Worm (Caenorhabditis elegans): ENCODE results near the gene pxn-1.

DNA sequence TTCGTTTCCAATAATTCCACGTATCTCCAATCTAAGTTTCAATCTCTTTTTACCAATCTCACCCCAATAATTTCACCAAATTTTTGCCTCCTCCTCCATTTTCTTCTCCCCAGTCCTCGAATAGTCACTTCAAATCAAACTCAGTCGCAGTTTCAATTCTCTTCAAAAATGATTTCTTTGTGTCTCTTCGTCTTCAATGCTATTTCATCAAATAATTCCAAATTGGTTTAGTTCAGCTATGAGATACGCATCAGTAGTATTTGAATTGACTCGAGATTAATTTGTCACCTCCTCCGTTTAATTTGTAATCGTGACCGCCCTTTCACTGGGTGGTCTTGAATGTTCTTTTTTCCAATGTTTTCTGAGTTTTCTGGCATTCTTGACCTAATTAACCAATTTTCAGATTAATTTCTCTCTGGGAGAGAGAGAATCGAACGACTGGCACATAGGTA lies 39.7 kb upstream of the pxn-1 start, which contains the start of gene T23B12.11:
- TF ChIP-seq ceh-13 (GFP tag; optimal IDR thresholded peaks at IDR 0.05): no peak
- no peak for TF ChIP-seq ama-1 (optimal IDR thresholded peaks at IDR 0.05)
- TF ChIP-seq hmg-4 (GFP tag; optimal IDR thresholded peaks at IDR 0.05): no peak
- TF ChIP-seq flt-1 (GFP tag; IDR thresholded peaks at IDR 0.05): no peak
- TF ChIP-seq tra-4 (tag; optimal IDR thresholded peaks at IDR 0.05): no peak
- no peak for TF ChIP-seq ceh-36 (tag; optimal IDR thresholded peaks at IDR 0.05)
- TF ChIP-seq ets-7 (tag; optimal IDR thresholded peaks at IDR 0.05): no peak
- TF ChIP-seq F13C5.2 (tag; optimal IDR thresholded peaks at IDR 0.05): no peak
- no peak for TF ChIP-seq tbx-37 (GFP tag; conservative IDR thresholded peaks at IDR 0.05)
- TF ChIP-seq scrt-1 (GFP tag; IDR thresholded peaks at IDR 0.05): no peak
